Worm (Caenorhabditis elegans): ENCODE measurements around the gene M110.8.

The M110.8 gene

ce11 chrII:8185016-8185493 lies 24.3 kb downstream of the M110.8 start, which contains the start of the genes mig-5 and cct-1 (continued):
- TF ChIP-seq nfyb-1 (GFP tag; IDR thresholded peaks at IDR 0.05) (peak; percentile 96), T07F8.4 (tag; optimal IDR thresholded peaks at IDR 0.05) (peak; percentile 9), snpc-1.1 (tag; optimal IDR thresholded peaks at IDR 0.05; ENCODE audit: insufficient read depth) (peak; percentile 0), ccch-3 (GFP tag; optimal IDR thresholded peaks at IDR 0.05) (no peak), die-1 (tag; optimal IDR thresholded peaks at IDR 0.05) (peak; percentile 30), lag-1 (GFP tag; IDR thresholded peaks at IDR 0.05) (no peak), pbrm-1 (GFP tag; IDR thresholded peaks at IDR 0.05) (peak; percentile 94), sptf-2 (GFP tag; optimal IDR thresholded peaks at IDR 0.05) (no peak), T26A5.8 (tag; optimal IDR thresholded peaks at IDR 0.05) (no peak), ztf-22 (GFP tag; optimal IDR thresholded peaks at IDR 0.05) (no peak), lsy-27 (tag; optimal IDR thresholded peaks at IDR 0.05; ENCODE audit: borderline replicate concordance, insufficient read depth) (no peak), F39B2.1 (GFP tag; IDR thresholded peaks at IDR 0.05) (no peak), cebp-2 (GFP tag; IDR thresholded peaks at IDR 0.05) (no peak), egrh-3 (GFP tag; IDR thresholded peaks at IDR 0.05) (no peak), ztf-18 (tag; optimal IDR thresholded peaks at IDR 0.05) (peak; percentile 77), F23B12.7 (tag; optimal IDR thresholded peaks at IDR 0.05; ENCODE audit: insufficient read depth) (peak; percentile 83), ztf-3 (GFP tag; optimal IDR thresholded peaks at IDR 0.05) (peak; percentile 27), ZK185.1 (tag; optimal IDR thresholded peaks at IDR 0.05; ENCODE audit: poor library complexity, severe bottlenecking) (peak; percentile 96), let-607 (tag; optimal IDR thresholded peaks at IDR 0.05) (peak in 1 of 2 experiments; percentile 84), egl-18 (GFP tag; IDR thresholded peaks at IDR 0.05) (no peak), tbx-9 (tag; optimal IDR thresholded peaks at IDR 0.05; ENCODE audit: borderline replicate concordance) (no peak), lin-35 (GFP tag; optimal IDR thresholded peaks at IDR 0.05) (peak in 2 of 3 experiments; percentile 77 to 92), F52B5.7 (tag; optimal IDR thresholded peaks at IDR 0.05) (no peak), zim-3 (tag; optimal IDR thresholded peaks at IDR 0.05) (no peak), hmg-20 (GFP tag; IDR thresholded peaks at IDR 0.05) (peak; percentile 73; the same call in 1 of the 2 replicates), madf-8 (GFP tag; conservative IDR thresholded peaks at IDR 0.05) (peak; percentile 71), lin-54 (GFP tag; optimal IDR thresholded peaks at IDR 0.05) (peak; percentile 90), efl-1 (GFP tag; optimal IDR thresholded peaks at IDR 0.05) (peak; percentile 81), athp-1 (tag; optimal IDR thresholded peaks at IDR 0.05) (peak; percentile 81), sea-2 (GFP tag; IDR thresholded peaks at IDR 0.05) (no peak), nhr-27 (tag; optimal IDR thresholded peaks at IDR 0.05) (no peak), bed-2 (GFP tag; IDR thresholded peaks at IDR 0.05) (no peak), C17E4.6 (GFP tag; IDR thresholded peaks at IDR 0.05) (peak; percentile 81), ceh-79 (tag; optimal IDR thresholded peaks at IDR 0.05) (no peak), repo-1 (tag; optimal IDR thresholded peaks at IDR 0.05) (peak; percentile 84), ekl-4 (GFP tag; IDR thresholded peaks at IDR 0.05) (peak; percentile 91), egl-44 (GFP tag; IDR thresholded peaks at IDR 0.05) (no peak), F57A8.1 (GFP tag; optimal IDR thresholded peaks at IDR 0.05) (no peak), ceh-91 (GFP tag; IDR thresholded peaks at IDR 0.05) (peak; percentile 87), aptf-3 (GFP tag; IDR thresholded peaks at IDR 0.05) (no peak), attf-3 (GFP tag; conservative IDR thresholded peaks at IDR 0.05) (peak; percentile 79), mel-28 (tag; optimal IDR thresholded peaks at IDR 0.05; ENCODE audit: borderline replicate concordance) (no peak), ztf-26 (tag; optimal IDR thresholded peaks at IDR 0.05) (peak; percentile 74), sdz-38 (tag; optimal IDR thresholded peaks at IDR 0.05) (no peak), B0019.2 (GFP tag; conservative IDR thresholded peaks at IDR 0.05) (0 out of 2 replicates have a peak, but pooled peaks have one; percentile 22), lin-26 (GFP tag; IDR thresholded peaks at IDR 0.05) (no peak), attf-5 (GFP tag; optimal IDR thresholded peaks at IDR 0.05) (peak; percentile 96), F10E7.11 (tag; optimal IDR thresholded peaks at IDR 0.05) (no peak)
